Worm (Caenorhabditis elegans): ENCODE data around the gene tsp-17.

DNA sequence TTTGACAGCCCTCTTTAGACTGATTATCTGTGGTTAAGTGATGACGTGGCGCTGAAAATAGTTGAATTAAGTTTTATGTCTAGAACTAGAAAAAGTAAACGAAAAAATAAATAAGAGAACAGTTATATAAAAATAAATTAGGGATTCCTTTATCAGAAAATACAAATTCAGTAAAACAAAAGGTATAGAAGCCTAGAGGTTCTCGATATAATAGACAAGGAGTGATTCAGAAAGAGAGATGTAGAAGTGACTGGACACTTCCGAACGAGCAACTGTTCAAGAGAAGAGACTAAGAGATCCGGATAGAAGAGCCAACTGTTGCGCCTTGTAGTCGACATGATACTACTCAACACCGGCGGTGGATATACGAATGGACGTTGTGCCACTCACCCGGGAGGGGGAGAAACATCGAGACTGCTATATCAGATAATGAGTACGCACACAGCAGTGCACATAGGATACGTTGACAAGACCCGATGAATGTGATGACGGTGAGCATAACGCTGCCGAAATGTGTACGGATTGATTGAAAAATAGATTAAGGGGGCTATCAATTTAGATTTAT is 8.3 kb downstream of the tsp-17 start, which contains the start of gene tag-278:
- TF ChIP-seq snpc-4 (tag; optimal IDR thresholded peaks at IDR 0.05) (no peak), elt-2 (tag; optimal IDR thresholded peaks at IDR 0.05) (no peak), fkh-10 (GFP tag; optimal IDR thresholded peaks at IDR 0.05) (no peak), ama-1 (optimal IDR thresholded peaks at IDR 0.05) (no peak), unc-62 (GFP tag; optimal IDR thresholded peaks at IDR 0.05) (no peak), zag-1 (tag; optimal IDR thresholded peaks at IDR 0.05) (no peak)
